Worm (Caenorhabditis elegans): ENCODE data around the gene ssl-1.

ssl-1 gene

ce11 chrIII:12714266-12714665, at the start of gene ssl-1:
Gene ssl-1, plus strand, starts transcription at chrIII:12714566.
- TF ChIP-seq unc-62 (GFP tag; optimal IDR thresholded peaks at IDR 0.05) (no peak), elt-1 (tag; optimal IDR thresholded peaks at IDR 0.05) (no peak), mbf-1 (tag; optimal IDR thresholded peaks at IDR 0.05) (no peak), unc-55 (GFP tag; optimal IDR thresholded peaks at IDR 0.05) (no peak), ceh-16 (tag; optimal IDR thresholded peaks at IDR 0.05) (no peak), aly-2 (tag; optimal IDR thresholded peaks at IDR 0.05) (no peak), elt-3 (tag; optimal IDR thresholded peaks at IDR 0.05) (no peak), sem-4 (tag; optimal IDR thresholded peaks at IDR 0.05) (no peak), ama-1 (optimal IDR thresholded peaks at IDR 0.05) (no peak), nhr-23 (tag; optimal IDR thresholded peaks at IDR 0.05) (no peak), ceh-82 (tag; optimal IDR thresholded peaks at IDR 0.05) (no peak), lin-39 (tag; optimal IDR thresholded peaks at IDR 0.05) (no peak), C34F6.9 (tag; optimal IDR thresholded peaks at IDR 0.05) (no peak), R02D3.7 (tag; optimal IDR thresholded peaks at IDR 0.05) (no peak), nhr-77 (tag; optimal IDR thresholded peaks at IDR 0.05) (no peak), gmeb-1 (tag; optimal IDR thresholded peaks at IDR 0.05) (no peak), snpc-4 (tag; optimal IDR thresholded peaks at IDR 0.05) (no peak), nhr-237 (tag; optimal IDR thresholded peaks at IDR 0.05) (no peak), dmd-4 (tag; optimal IDR thresholded peaks at IDR 0.05) (no peak), blmp-1 (tag; optimal IDR thresholded peaks at IDR 0.05; ENCODE audit: insufficient read depth) (no peak)

- peak; percentile 24 for TF ChIP-seq nhr-21 (tag; optimal IDR thresholded peaks at IDR 0.05)
- peak; percentile 38 for TF ChIP-seq C34F6.9 (tag; optimal IDR thresholded peaks at IDR 0.05)
- TF ChIP-seq nhr-129 (tag; optimal IDR thresholded peaks at IDR 0.05): peak; percentile 72
- peak; percentile 3 for TF ChIP-seq unc-55 (GFP tag; optimal IDR thresholded peaks at IDR 0.05)
- peak in 1 of 2 experiments; percentile 7 for TF ChIP-seq lsy-2 (tag; optimal IDR thresholded peaks at IDR 0.05)
- peak; percentile 3 for TF ChIP-seq fos-1 (tag; optimal IDR thresholded peaks at IDR 0.05)
- TF ChIP-seq nhr-25 (tag; optimal IDR thresholded peaks at IDR 0.05): peak; percentile 42
Measured at ce11 chrIII:12665500-12665907, 48.9 kb upstream of the ssl-1 start.

ce11 chrIII:12668821-12669220, 45.5 kb upstream of the ssl-1 start:
- TF ChIP-seq gmeb-1 (tag; optimal IDR thresholded peaks at IDR 0.05) (no peak), unc-55 (GFP tag; optimal IDR thresholded peaks at IDR 0.05) (no peak), ZK546.5 (tag; optimal IDR thresholded peaks at IDR 0.05) (no peak), crh-2 (tag; optimal IDR thresholded peaks at IDR 0.05) (no peak), sma-3 (GFP tag; optimal IDR thresholded peaks at IDR 0.05) (no peak), nhr-21 (tag; optimal IDR thresholded peaks at IDR 0.05) (no peak), nhr-129 (tag; optimal IDR thresholded peaks at IDR 0.05) (no peak), lin-39 (tag; optimal IDR thresholded peaks at IDR 0.05) (no peak), nhr-23 (tag; optimal IDR thresholded peaks at IDR 0.05) (no peak), nhr-237 (tag; optimal IDR thresholded peaks at IDR 0.05) (no peak), unc-39 (tag; optimal IDR thresholded peaks at IDR 0.05) (no peak), ceh-82 (tag; optimal IDR thresholded peaks at IDR 0.05) (no peak), zag-1 (tag; optimal IDR thresholded peaks at IDR 0.05) (no peak), R02D3.7 (tag; optimal IDR thresholded peaks at IDR 0.05) (no peak), ztf-1 (GFP tag; conservative IDR thresholded peaks at IDR 0.05) (no peak)

- TF ChIP-seq lsy-2 (tag; optimal IDR thresholded peaks at IDR 0.05): peak; percentile 30 to 52
- TF ChIP-seq C34F6.9 (tag; optimal IDR thresholded peaks at IDR 0.05): peak; percentile 31
- peak; percentile 46 for TF ChIP-seq unc-55 (GFP tag; optimal IDR thresholded peaks at IDR 0.05)
- TF ChIP-seq nhr-12 (tag; optimal IDR thresholded peaks at IDR 0.05): no peak
- no peak for TF ChIP-seq nhr-77 (tag; optimal IDR thresholded peaks at IDR 0.05)
- TF ChIP-seq F13H6.1 (tag; optimal IDR thresholded peaks at IDR 0.05): peak; percentile 56
- peak; percentile 30 for TF ChIP-seq gmeb-1 (tag; optimal IDR thresholded peaks at IDR 0.05)
- peak; percentile 7 for TF ChIP-seq nhr-25 (tag; optimal IDR thresholded peaks at IDR 0.05)
- no peak for TF ChIP-seq unc-62 (GFP tag; optimal IDR thresholded peaks at IDR 0.05)
- no peak for TF ChIP-seq R02D3.7 (tag; optimal IDR thresholded peaks at IDR 0.05)
- TF ChIP-seq mab-5 (tag; optimal IDR thresholded peaks at IDR 0.05): no peak
- TF ChIP-seq blmp-1 (tag; optimal IDR thresholded peaks at IDR 0.05; ENCODE audit: insufficient read depth): no peak
Measured at ce11 chrIII:12673382-12673970, 40.9 kb upstream of the ssl-1 start, which contains the start of the genes taf-7.2 and elpc-2. Gene taf-7.2, minus strand, starts transcription at chrIII:12673423. Gene elpc-2, plus strand, starts transcription at chrIII:12673677.

ce11 chrIII:12680266-12680665, 34.1 kb upstream of the ssl-1 start:
- TF ChIP-seq alr-1 (tag; optimal IDR thresholded peaks at IDR 0.05) (no peak), sma-9 (GFP tag; optimal IDR thresholded peaks at IDR 0.05) (no peak), sma-9 (tag; optimal IDR thresholded peaks at IDR 0.05) (no peak)
